Worm (Caenorhabditis elegans): ENCODE results near the gene col-115.

DNA sequence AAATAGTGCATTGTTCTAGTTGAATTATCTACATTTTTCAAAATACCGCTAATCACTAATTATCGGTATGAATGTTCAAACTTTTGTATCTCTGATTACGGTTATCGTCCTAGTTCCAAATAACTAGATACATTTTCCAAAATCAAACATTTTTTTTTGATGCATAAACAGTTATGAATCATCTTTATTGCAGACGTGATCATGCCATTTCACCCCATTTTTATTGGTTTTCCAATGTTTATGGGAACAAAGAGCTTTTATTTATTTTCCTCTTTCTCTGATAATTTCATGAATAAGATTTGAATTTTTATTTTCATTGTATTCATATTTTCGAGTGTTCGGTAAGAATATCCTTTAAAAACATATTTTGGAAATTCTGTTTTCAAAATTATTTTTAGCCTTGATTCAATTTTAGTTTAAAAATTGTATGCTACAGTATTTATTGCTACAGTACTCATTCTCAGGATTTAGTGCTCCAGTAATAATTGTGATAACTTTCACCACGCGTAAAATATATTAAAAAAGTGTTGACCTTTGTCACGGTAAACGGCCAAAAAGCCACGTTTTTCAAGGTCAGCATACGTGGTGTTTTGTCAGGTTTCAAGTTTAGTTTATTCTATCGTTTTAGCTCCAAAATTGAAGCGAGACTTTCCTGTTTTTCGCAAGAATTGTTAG is 31.7 kb upstream of the col-115 start, which contains the start of gene csr-1:
- TF ChIP-seq W03F9.2 (tag; optimal IDR thresholded peaks at IDR 0.05) (no peak), him-1 (tag; optimal IDR thresholded peaks at IDR 0.05) (no peak), dao-5 (tag; optimal IDR thresholded peaks at IDR 0.05) (no peak)
